Worm (Caenorhabditis elegans) whole organism, L4 larva: ENCODE measurements around the gene Y43F8B.22.

ENCODE experiments used
- D1046.2 ChIP-seq: fragments of 200-800 bp; sonication (Bioruptor generic); IDR thresholded peaks from 2 replicates; pipeline ENCODE4 v1.3.6; 2022; ENCODE audit warnings: missing genetic modification characterization, missing compliant biosample characterization
- F10B5.3 ChIP-seq: sonication (generic microtip); optimal IDR thresholded peaks from 2 replicates; lab custom pipeline; 2016; ENCODE audit warnings: mild to moderate bottlenecking, missing genetic modification characterization, missing compliant biosample characterization
- F26F4.8 ChIP-seq: fragments of 200-800 bp; sonication (Bioruptor generic); conservative IDR thresholded peaks from 2 replicates; pipeline ENCODE4 v1.3.6; 2022; ENCODE audit warnings: missing genetic modification characterization, missing compliant biosample characterization
- F49E8.2 ChIP-seq: sonication (generic microtip); optimal IDR thresholded peaks from 2 replicates; lab custom pipeline; 2016; ENCODE audit warnings: missing compliant biosample characterization, mild to moderate bottlenecking, missing genetic modification characterization, borderline replicate concordance
- Y105C5A.15 ChIP-seq: fragments of 200-800 bp; sonication (Bioruptor generic); IDR thresholded peaks from 2 replicates; pipeline ENCODE4 v1.3.6; 2022; ENCODE audit warnings: missing genetic modification characterization, missing compliant biosample characterization
- ZK546.5 ChIP-seq, 2 experiments: sonication (generic microtip); optimal IDR thresholded peaks; 2 replicates each; lab custom pipeline; 2017; ENCODE audit warnings: missing biosample characterization in 2 of 2, missing genetic modification characterization in 2 of 2
- ama-1 ChIP-seq: fragments of 150-350 bp; optimal IDR thresholded peaks from 2 replicates; lab custom pipeline; 2014; ENCODE audit warnings: inconsistent platforms, mixed read lengths
- arid-1 ChIP-seq: fragments of 200-800 bp; sonication (Bioruptor generic); conservative IDR thresholded peaks from 2 replicates; pipeline ENCODE4 v1.3.6; 2022; ENCODE audit warnings: missing genetic modification reagents, missing genetic modification characterization, missing compliant biosample characterization
- attf-4 ChIP-seq: sonication (generic microtip); optimal IDR thresholded peaks from 3 replicates; lab custom pipeline; 2017; ENCODE audit warnings: missing biosample characterization, missing genetic modification characterization
- ceh-20 ChIP-seq: fragments of 200-800 bp; sonication (Bioruptor generic); IDR thresholded peaks from 2 replicates; pipeline ENCODE4 v1.3.6; 2022; ENCODE audit warnings: missing genetic modification reagents, missing genetic modification characterization, missing compliant biosample characterization
- ceh-28 ChIP-seq: fragments of 150-350 bp; optimal IDR thresholded peaks from 2 replicates; lab custom pipeline; 2014; ENCODE audit warnings: missing biosample characterization, missing genetic modification reagents, missing genetic modification characterization
- ces-1 ChIP-seq: fragments of 150-350 bp; sonication (generic microtip); optimal IDR thresholded peaks from 4 replicates; lab custom pipeline; 2014; ENCODE audit warnings: missing biosample characterization, missing genetic modification reagents, missing genetic modification characterization
- daf-12 ChIP-seq: fragments of 150-350 bp; optimal IDR thresholded peaks from 2 replicates; lab custom pipeline; 2014; ENCODE audit warnings: missing biosample characterization, missing genetic modification reagents, missing genetic modification characterization
- daf-16 ChIP-seq, 3 experiments: sonication (generic microtip); optimal IDR thresholded peaks; 2 replicates each; lab custom pipeline; 2016 to 2017; ENCODE audit warnings: missing genetic modification characterization in 3 of 3, missing genetic modification reagents in 3 of 3, mild to moderate bottlenecking in 2 of 3, missing compliant biosample characterization in 2 of 3, missing biosample characterization in 1 of 3, moderate library complexity in 1 of 3
- daf-8 ChIP-seq: fragments of 200-800 bp; sonication (Bioruptor generic); IDR thresholded peaks from 2 replicates; pipeline ENCODE4 v1.3.6; 2022; ENCODE audit warnings: missing genetic modification characterization, missing compliant biosample characterization
- dmd-9 ChIP-seq: fragments of 200-800 bp; sonication (Bioruptor generic); IDR thresholded peaks from 2 replicates; pipeline ENCODE4 v1.3.6; 2022; ENCODE audit warnings: missing genetic modification reagents, missing genetic modification characterization, missing compliant biosample characterization
- dve-1 ChIP-seq: sonication (generic microtip); optimal IDR thresholded peaks from 2 replicates; lab custom pipeline; 2017; ENCODE audit warnings: antibody characterized with exemption, mild to moderate bottlenecking, missing genetic modification characterization, missing compliant biosample characterization; ENCODE audit not compliant: insufficient read depth
- egl-43 ChIP-seq: fragments of 200-800 bp; sonication (Bioruptor generic); IDR thresholded peaks from 2 replicates; pipeline ENCODE4 v1.3.6; 2022; ENCODE audit warnings: missing genetic modification reagents, missing genetic modification characterization, missing compliant biosample characterization
- fkh-10 ChIP-seq: fragments of 150-350 bp; optimal IDR thresholded peaks from 2 replicates; lab custom pipeline; 2014; ENCODE audit warnings: missing biosample characterization, missing genetic modification reagents, missing genetic modification characterization
- gei-8 ChIP-seq: fragments of 200-800 bp; sonication (Bioruptor generic); optimal IDR thresholded peaks from 2 replicates; lab custom pipeline; 2018; ENCODE audit warnings: mild to moderate bottlenecking, missing genetic modification characterization, missing compliant biosample characterization
- hlh-30 ChIP-seq: sonication (generic microtip); optimal IDR thresholded peaks from 2 replicates; lab custom pipeline; 2017; ENCODE audit warnings: antibody characterized with exemption, mild to moderate bottlenecking, missing genetic modification characterization, missing compliant biosample characterization; ENCODE audit not compliant: insufficient read depth
- hmg-1.1 ChIP-seq: fragments of 200-800 bp; sonication (Bioruptor generic); IDR thresholded peaks from 2 replicates; pipeline ENCODE4 v1.3.6; 2022; ENCODE audit warnings: missing genetic modification reagents, missing genetic modification characterization, missing compliant biosample characterization
- jun-1 ChIP-seq: fragments of 150-350 bp; optimal IDR thresholded peaks from 2 replicates; lab custom pipeline; 2014; ENCODE audit warnings: missing biosample characterization, missing genetic modification reagents, missing genetic modification characterization
- lim-7 ChIP-seq: fragments of 200-800 bp; sonication (Bioruptor generic); IDR thresholded peaks from 2 replicates; pipeline ENCODE4 v1.3.6; 2022; ENCODE audit warnings: missing genetic modification characterization, missing compliant biosample characterization
- lin-15B ChIP-seq: fragments of 150-350 bp; sonication (generic microtip); optimal IDR thresholded peaks from 3 replicates; lab custom pipeline; 2014; ENCODE audit warnings: missing biosample characterization, missing genetic modification characterization
- lin-29 ChIP-seq: fragments of 200-800 bp; sonication (Bioruptor generic); IDR thresholded peaks from 2 replicates; pipeline ENCODE4 v1.3.6; 2022; ENCODE audit warnings: missing genetic modification reagents, missing genetic modification characterization, missing compliant biosample characterization
- lin-38 ChIP-seq: fragments of 200-800 bp; sonication (Bioruptor generic); IDR thresholded peaks from 2 replicates; pipeline ENCODE4 v1.3.6; 2022; ENCODE audit warnings: missing genetic modification reagents, missing genetic modification characterization, missing compliant biosample characterization
- lin-39 ChIP-seq: fragments of 150-350 bp; optimal IDR thresholded peaks from 2 replicates; lab custom pipeline; 2014; ENCODE audit warnings: missing biosample characterization, missing genetic modification reagents, missing genetic modification characterization
- lir-3 ChIP-seq: sonication (generic microtip); optimal IDR thresholded peaks from 2 replicates; lab custom pipeline; 2016; ENCODE audit warnings: mild to moderate bottlenecking, missing genetic modification characterization, missing compliant biosample characterization
- mdl-1 ChIP-seq, 2 experiments: fragments of 150-350 bp in 1 of 2; sonication (generic microtip) in 1 of 2; optimal IDR thresholded peaks; 2 replicates each; lab custom pipeline; 2014 to 2017; ENCODE audit warnings: missing biosample characterization in 2 of 2, missing genetic modification characterization in 2 of 2
- mdt-29 ChIP-seq: fragments of 200-800 bp; sonication (Bioruptor generic); IDR thresholded peaks from 2 replicates; pipeline ENCODE4 v1.3.6; 2022; ENCODE audit warnings: missing genetic modification reagents, missing genetic modification characterization, missing compliant biosample characterization
- mep-1 ChIP-seq: fragments of 150-350 bp; sonication (generic microtip); optimal IDR thresholded peaks from 3 replicates; lab custom pipeline; 2014; ENCODE audit warnings: missing biosample characterization, missing genetic modification characterization
- mes-2 ChIP-seq: sonication (generic microtip); optimal IDR thresholded peaks from 2 replicates; lab custom pipeline; 2016; ENCODE audit warnings: missing genotype, mild to moderate bottlenecking, missing genetic modification characterization, missing compliant biosample characterization; ENCODE audit not compliant: poor library complexity, severe bottlenecking
- nhr-10 ChIP-seq: fragments of 150-350 bp; optimal IDR thresholded peaks from 2 replicates; lab custom pipeline; 2014; ENCODE audit warnings: missing biosample characterization, missing genetic modification characterization
- nhr-237 ChIP-seq: sonication (generic microtip); optimal IDR thresholded peaks from 2 replicates; lab custom pipeline; 2017; ENCODE audit warnings: missing biosample characterization, missing genetic modification characterization
- nhr-6 ChIP-seq: fragments of 150-350 bp; optimal IDR thresholded peaks from 2 replicates; lab custom pipeline; 2014; ENCODE audit warnings: missing biosample characterization, missing genetic modification characterization
- pha-4 ChIP-seq, 2 experiments: fragments of 150-350 bp in 1 of 2; fragments of 200-800 bp in 1 of 2; sonication (Bioruptor generic) in 1 of 2; IDR thresholded peaks in 1 of 2; optimal IDR thresholded peaks in 1 of 2; 2 replicates each; pipeline versions ENCODE4 v1.3.6 to Lab custom; 2014 to 2022; ENCODE audit warnings: missing genetic modification characterization in 2 of 2, missing genetic modification reagents in 2 of 2, missing biosample characterization in 1 of 2, missing compliant biosample characterization in 1 of 2
- pqm-1 ChIP-seq: sonication (generic microtip); optimal IDR thresholded peaks from 2 replicates; lab custom pipeline; 2017; ENCODE audit warnings: missing biosample characterization, missing genetic modification characterization
- sdz-12 ChIP-seq: fragments of 200-800 bp; sonication (Bioruptor generic); optimal IDR thresholded peaks from 2 replicates; lab custom pipeline; 2018; ENCODE audit warnings: mild to moderate bottlenecking, missing genetic modification characterization, missing compliant biosample characterization
- set-16 ChIP-seq: fragments of 200-800 bp; sonication (Bioruptor generic); IDR thresholded peaks from 2 replicates; pipeline ENCODE4 v1.3.6; 2022; ENCODE audit warnings: missing genetic modification reagents, missing genetic modification characterization, missing compliant biosample characterization
- skn-1 ChIP-seq: fragments of 150-350 bp; optimal IDR thresholded peaks from 2 replicates; lab custom pipeline; 2014; ENCODE audit warnings: missing biosample characterization, missing genetic modification characterization
- snpc-4 ChIP-seq: fragments of 150-350 bp; optimal IDR thresholded peaks from 2 replicates; lab custom pipeline; 2014; ENCODE audit warnings: missing biosample characterization, missing genetic modification characterization
- spr-1 ChIP-seq: sonication (generic microtip); optimal IDR thresholded peaks from 2 replicates; lab custom pipeline; 2016; ENCODE audit warnings: mild to moderate bottlenecking, missing genetic modification characterization, missing compliant biosample characterization
- spr-3 ChIP-seq: fragments of 200-800 bp; sonication (Bioruptor generic); optimal IDR thresholded peaks from 2 replicates; lab custom pipeline; 2018; ENCODE audit warnings: mild to moderate bottlenecking, missing genetic modification characterization, missing compliant biosample characterization
- tra-1 ChIP-seq: fragments of 200-800 bp; sonication (Bioruptor generic); IDR thresholded peaks from 2 replicates; pipeline ENCODE4 v1.3.6; 2022; ENCODE audit warnings: missing genetic modification reagents, missing genetic modification characterization, missing compliant biosample characterization
- unc-62 ChIP-seq, 3 experiments: fragments of 150-350 bp in 1 of 3; sonication (generic microtip); optimal IDR thresholded peaks in 2 of 3; peaks in 1 of 3; 1 replicate in 1 of 3; 2 replicates in 2 of 3; lab custom pipeline; 2014 to 2017; ENCODE audit warnings: missing biosample characterization in 3 of 3, missing genetic modification characterization in 3 of 3, missing genetic modification reagents in 3 of 3, missing genotype in 1 of 3
- zip-2 ChIP-seq: fragments of 150-350 bp; optimal IDR thresholded peaks from 2 replicates; lab custom pipeline; 2014; ENCODE audit warnings: missing biosample characterization, missing genetic modification characterization

Y43F8B.22 gene

DNA sequence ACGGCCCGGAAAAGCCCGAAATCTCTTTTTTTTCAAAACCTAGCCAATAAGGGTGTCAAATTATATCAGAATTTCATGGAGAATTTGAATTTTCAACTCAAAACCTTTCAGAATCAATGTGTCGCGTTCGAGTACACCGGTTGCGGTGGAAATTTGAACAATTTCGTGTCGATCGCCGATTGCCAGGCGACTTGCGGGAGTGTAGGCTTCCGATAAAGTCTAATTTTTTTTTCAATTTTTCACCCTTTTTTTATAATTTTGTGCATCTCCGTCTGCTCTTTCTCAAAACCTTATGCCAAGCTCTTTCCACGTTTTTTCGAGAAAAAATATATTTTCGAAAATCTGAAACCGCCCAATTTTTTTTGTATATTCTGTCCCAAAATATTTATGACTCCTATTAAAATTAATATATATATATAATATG, 36.9 kb downstream of the Y43F8B.22 start (continued):
- no peak for TF ChIP-seq mdl-1 (tag; optimal IDR thresholded peaks at IDR 0.05; lab: Kevin White, UChicago)
- TF ChIP-seq dmd-9 (GFP tag; lab: Robert Waterston, UW) = no peak
- TF ChIP-seq F10B5.3 (tag; lab: Kevin White, UChicago) = no peak
- no peak for TF ChIP-seq ZK546.5 (tag; optimal IDR thresholded peaks at IDR 0.05; lab: Kevin White, UChicago)
- TF ChIP-seq lin-29 (GFP tag; lab: Robert Waterston, UW) = 0 out of 2 replicates have a peak, but pooled peaks have one; percentile 8
- peak; percentile 17 for TF ChIP-seq mes-2 (tag; lab: Kevin White, UChicago)
- no peak for TF ChIP-seq F49E8.2 (tag; lab: Kevin White, UChicago)
- TF ChIP-seq lim-7 (GFP tag; lab: Robert Waterston, UW) = 0 out of 2 replicates have a peak, but pooled peaks have one; percentile 37
- no peak for TF ChIP-seq nhr-237

DNA sequence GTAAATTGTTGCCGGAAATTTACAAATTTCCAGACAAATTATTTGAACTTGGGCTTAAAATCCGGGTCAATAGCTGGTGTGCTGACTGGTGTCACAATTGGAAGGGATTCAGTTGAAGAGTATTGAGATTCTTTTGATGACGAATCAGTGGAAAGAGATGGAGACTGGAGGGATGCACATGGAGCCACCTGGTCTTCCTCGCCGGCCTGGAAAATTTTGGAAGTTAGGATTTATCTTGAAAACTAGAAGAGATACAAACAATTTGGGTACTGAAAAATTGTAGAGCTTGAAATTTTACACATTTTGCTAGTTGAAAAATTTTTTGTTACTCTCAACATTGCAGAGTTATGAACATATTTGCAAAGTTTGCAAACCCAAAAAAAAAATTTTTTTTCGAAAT, 37.5 kb downstream of the Y43F8B.22 start:
- no peak for TF ChIP-seq nhr-6 (tag; lab: Kevin White, UChicago)
- no peak for TF ChIP-seq mep-1 (tag; lab: Kevin White, UChicago)
- TF ChIP-seq lim-7 (GFP tag; lab: Robert Waterston, UW) = 0 out of 2 replicates have a peak, but pooled peaks have one; percentile 53
- no peak for TF ChIP-seq lin-39 (tag; lab: Kevin White, UChicago)
- no peak for TF ChIP-seq zip-2 (tag; lab: Kevin White, UChicago)
- TF ChIP-seq gei-8 (GFP tag; lab: Kevin White, UChicago) = no peak
- peak; percentile 67 for TF ChIP-seq sdz-12
- no peak for TF ChIP-seq set-16 (GFP tag; lab: Robert Waterston, UW)
- 0 out of 2 replicates have a peak, but pooled peaks have one; percentile 23 for TF ChIP-seq tra-1 (GFP tag; lab: Robert Waterston, UW)
- no peak; the same call in 1 of the 2 replicates for TF ChIP-seq Y105C5A.15
- TF ChIP-seq ceh-20 (GFP tag; lab: Robert Waterston, UW) = no peak
- TF ChIP-seq mdl-1 (tag; optimal IDR thresholded peaks at IDR 0.05; lab: Kevin White, UChicago) = no peak
- no peak for TF ChIP-seq ZK546.5 (tag; optimal IDR thresholded peaks at IDR 0.05; lab: Kevin White, UChicago)
- TF ChIP-seq egl-43 (GFP tag; lab: Robert Waterston, UW) = peak; percentile 67
- no peak for TF ChIP-seq unc-62 (GFP tag; optimal IDR thresholded peaks at IDR 0.05 in 1 of 2; lab: Kevin White, UChicago)
- no peak for TF ChIP-seq unc-62 (tag; optimal IDR thresholded peaks at IDR 0.05; lab: Kevin White, UChicago)
- TF ChIP-seq snpc-4 (tag; lab: Kevin White, UChicago) = no peak
- TF ChIP-seq jun-1 (tag; lab: Kevin White, UChicago) = no peak
- TF ChIP-seq pqm-1 (tag; lab: Kevin White, UChicago) = no peak
- TF ChIP-seq arid-1 = peak; percentile 50; the same call in 1 of the 2 replicates
- TF ChIP-seq ama-1 (lab: Kevin White, UChicago) = peak; percentile 15
- no peak for TF ChIP-seq daf-8 (GFP tag; lab: Robert Waterston, UW)
- no peak for TF ChIP-seq F49E8.2 (tag; lab: Kevin White, UChicago)
- TF ChIP-seq attf-4 (tag; lab: Kevin White, UChicago) = no peak
- no peak for TF ChIP-seq spr-1
- peak; percentile 27 for TF ChIP-seq spr-3
- TF ChIP-seq F26F4.8 (GFP tag; lab: Robert Waterston, UW) = 0 out of 2 replicates have a peak, but pooled peaks have one; percentile 21
- no peak for TF ChIP-seq lin-38 (GFP tag; lab: Robert Waterston, UW)
- TF ChIP-seq ceh-28 (tag; lab: Kevin White, UChicago) = no peak
- no peak for TF ChIP-seq hlh-30 (tag; lab: Kevin White, UChicago)
- no peak for TF ChIP-seq fkh-10 (GFP tag; lab: Kevin White, UChicago)
- TF ChIP-seq daf-16 (GFP tag; optimal IDR thresholded peaks at IDR 0.05; lab: Kevin White, UChicago) = no peak
- peak; percentile 10 for TF ChIP-seq daf-16 (tag; optimal IDR thresholded peaks at IDR 0.05; lab: Kevin White, UChicago)
- no peak for TF ChIP-seq dve-1
- no peak for TF ChIP-seq D1046.2 (GFP tag; lab: Robert Waterston, UW)
- TF ChIP-seq daf-12 = no peak
- no peak for TF ChIP-seq pha-4 (GFP tag; IDR thresholded peaks at IDR 0.05; lab: Robert Waterston, UW)
- TF ChIP-seq pha-4 (tag; optimal IDR thresholded peaks at IDR 0.05; lab: Kevin White, UChicago) = no peak
- TF ChIP-seq skn-1 = no peak
- no peak for TF ChIP-seq lir-3
- no peak for TF ChIP-seq lin-15B (tag; lab: Kevin White, UChicago)
- no peak for TF ChIP-seq ces-1 (GFP tag; lab: Kevin White, UChicago)
- 0 out of 2 replicates have a peak, but pooled peaks have one; percentile 40 for TF ChIP-seq mdt-29 (GFP tag; lab: Robert Waterston, UW)
- TF ChIP-seq nhr-10 = no peak
- no peak for TF ChIP-seq hmg-1.1
